Fruit fly (Drosophila melanogaster): ENCODE data around the gene prc.
A peak's percentile ranks its signal among the peaks of the same experiment; 100 is the strongest.

Gene prc

DNA sequence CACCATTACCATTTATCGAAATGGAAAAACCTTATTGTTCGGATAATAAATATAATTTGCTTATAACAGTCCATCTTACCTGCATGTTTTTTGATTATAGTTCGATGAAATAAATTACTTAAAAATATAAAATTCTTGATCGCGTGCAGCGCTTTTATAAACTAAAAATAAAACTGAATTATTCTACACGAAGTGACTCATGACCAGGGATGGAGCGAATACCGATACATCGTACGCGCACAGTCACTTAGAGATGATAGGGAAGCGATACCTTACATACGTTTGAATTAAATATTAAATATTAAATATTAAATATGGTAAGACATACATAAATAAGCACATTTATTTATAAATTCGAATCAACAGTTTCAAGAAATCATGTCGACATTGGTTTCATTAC, 27.0 kb upstream of the prc start, which contains the start of gene viaf (continued):
- TF ChIP-seq gcm (GFP tag; optimal IDR thresholded peaks at IDR 0.05) (no peak), CG9437 (GFP tag; optimal IDR thresholded peaks at IDR 0.05) (no peak), ttk (GFP tag; IDR thresholded peaks at IDR 0.05) (no peak), CG6765 (GFP tag; optimal IDR thresholded peaks at IDR 0.05) (no peak), pfk (GFP tag; optimal IDR thresholded peaks at IDR 0.05) (no peak), dmrt11E (tag; optimal IDR thresholded peaks at IDR 0.05) (peak; percentile 55), da (GFP tag; optimal IDR thresholded peaks at IDR 0.05) (no peak), bab2 (GFP tag; optimal IDR thresholded peaks at IDR 0.05) (peak; percentile 18), Ets65A (GFP tag) (peak; percentile 86), HLH4C (GFP tag; IDR thresholded peaks at IDR 0.05; ENCODE audit: partially characterized antibody) (peak; percentile 86), CG12391 (tag; optimal IDR thresholded peaks at IDR 0.05) (peak; percentile 79), danr (GFP tag; IDR thresholded peaks at IDR 0.05) (no peak), Taf1 (GFP tag; IDR thresholded peaks at IDR 0.05) (no peak; the same call in 1 of the 2 replicates), lab (GFP tag; optimal IDR thresholded peaks at IDR 0.05) (no peak), CG18764 (GFP tag; optimal IDR thresholded peaks at IDR 0.05) (peak; percentile 67), CG6683 (GFP tag; optimal IDR thresholded peaks at IDR 0.05) (no peak), CG31365 (tag; optimal IDR thresholded peaks at IDR 0.05) (no peak), grau (tag; optimal IDR thresholded peaks at IDR 0.05) (no peak), CG10431 (GFP tag; optimal IDR thresholded peaks at IDR 0.05) (no peak), CG31441 (GFP tag; IDR thresholded peaks at IDR 0.05) (no peak; the same call in 1 of the 2 replicates), Sin3A (optimal IDR thresholded peaks at IDR 0.05) (no peak), yki (optimal IDR thresholded peaks at IDR 0.05) (no peak), CG33557 (GFP tag; optimal IDR thresholded peaks at IDR 0.05) (peak; percentile 42), CG8765 (GFP tag; IDR thresholded peaks at IDR 0.05) (no peak), BtbVII (GFP tag; optimal IDR thresholded peaks at IDR 0.05) (no peak), CG6654 (GFP tag; optimal IDR thresholded peaks at IDR 0.05) (no peak), CG30403 (GFP tag; optimal IDR thresholded peaks at IDR 0.05) (peak; percentile 50), Camta (GFP tag; optimal IDR thresholded peaks at IDR 0.05) (no peak), CG3065 (GFP tag; optimal IDR thresholded peaks at IDR 0.05) (no peak), D19B (GFP tag; optimal IDR thresholded peaks at IDR 0.05) (no peak), ems (GFP tag; optimal IDR thresholded peaks at IDR 0.05) (no peak), CG2202 (tag; optimal IDR thresholded peaks at IDR 0.05) (no peak), Trl (optimal IDR thresholded peaks at IDR 0.05) (no peak), Trl (GFP tag; optimal IDR thresholded peaks at IDR 0.05) (no peak), CG10366 (GFP tag; IDR thresholded peaks at IDR 0.05) (peak; percentile 55), br (optimal IDR thresholded peaks at IDR 0.05) (no peak), MESR4 (GFP tag; optimal IDR thresholded peaks at IDR 0.05) (peak; percentile 76), CG8281 (tag; optimal IDR thresholded peaks at IDR 0.05) (no peak), cg (GFP tag; optimal IDR thresholded peaks at IDR 0.05) (no peak), MBD-R2 (GFP tag; IDR thresholded peaks at IDR 0.05) (peak; percentile 81), Sox100B (GFP tag; optimal IDR thresholded peaks at IDR 0.05) (no peak), CG6813 (GFP tag; optimal IDR thresholded peaks at IDR 0.05) (no peak), Lim3 (GFP tag; IDR thresholded peaks at IDR 0.05) (no peak), sc (optimal IDR thresholded peaks at IDR 0.05) (no peak), sc (GFP tag; optimal IDR thresholded peaks at IDR 0.05) (no peak), prd (optimal IDR thresholded peaks at IDR 0.05) (no peak), prd (GFP tag; IDR thresholded peaks at IDR 0.05) (peak; percentile 53), trh (GFP tag; optimal IDR thresholded peaks at IDR 0.05) (no peak), Hmx (GFP tag; optimal IDR thresholded peaks at IDR 0.05) (no peak), nmo (GFP tag; optimal IDR thresholded peaks at IDR 0.05) (peak; percentile 73), CG18476 (GFP tag; optimal IDR thresholded peaks at IDR 0.05) (no peak), CG15601 (tag; optimal IDR thresholded peaks at IDR 0.05) (no peak), CG14014 (GFP tag; IDR thresholded peaks at IDR 0.05) (peak; percentile 25; the same call in 1 of the 2 replicates), Tbp (GFP tag; optimal IDR thresholded peaks at IDR 0.05) (no peak)

Data from whole organism, embryonic.